Fruit fly (Drosophila melanogaster) whole organism, pupa: Measurements from ENCODE around the gene RnpS1.

Experiments
- CG10348 ChIP-seq: fragments of 200-800 bp; sonication (Bioruptor generic); IDR thresholded peaks from 2 replicates; pipeline ENCODE4 v1.3.6; 2022; ENCODE audit warnings: missing biosample characterization, missing genetic modification characterization
- CG12605 ChIP-seq: fragments of 200-800 bp; sonication (Bioruptor generic); IDR thresholded peaks from 2 replicates; pipeline ENCODE4 v1.3.6; 2022; ENCODE audit warnings: missing biosample characterization, missing genetic modification characterization
- CG13204 ChIP-seq: fragments of 200-800 bp; sonication (Bioruptor generic); optimal IDR thresholded peaks from 2 replicates; lab custom pipeline; 2018; ENCODE audit warnings: missing biosample characterization, mild to moderate bottlenecking, missing genetic modification characterization, moderate library complexity
- CG14655 ChIP-seq: fragments of 200-800 bp; sonication (Bioruptor generic); optimal IDR thresholded peaks from 3 replicates; lab custom pipeline; 2017; ENCODE audit warnings: mild to moderate bottlenecking, missing biosample characterization, missing genetic modification reagents, missing genetic modification characterization
- CG15710 ChIP-seq: fragments of 200-800 bp; sonication (Bioruptor generic); optimal IDR thresholded peaks from 2 replicates; lab custom pipeline; 2018; ENCODE audit warnings: missing biosample characterization, mild to moderate bottlenecking, missing genetic modification characterization, moderate library complexity
- CG17806 ChIP-seq: fragments of 200-800 bp; sonication (Bioruptor generic); optimal IDR thresholded peaks from 2 replicates; lab custom pipeline; 2018; ENCODE audit warnings: missing biosample characterization, mild to moderate bottlenecking, missing genetic modification characterization, moderate library complexity
- CG32121 ChIP-seq: fragments of 200-800 bp; sonication (Bioruptor generic); IDR thresholded peaks from 2 replicates; pipeline ENCODE4 v1.3.6; 2022; ENCODE audit warnings: missing biosample characterization, missing genetic modification characterization
- CG34367 ChIP-seq: fragments of 200-800 bp; sonication (Bioruptor generic); optimal IDR thresholded peaks from 2 replicates; lab custom pipeline; 2018; ENCODE audit warnings: missing biosample characterization, mild to moderate bottlenecking, missing genetic modification characterization
- CG4496 ChIP-seq: fragments of 200-800 bp; sonication (Bioruptor generic); IDR thresholded peaks from 3 replicates; pipeline ENCODE4 v1.3.6; 2022; ENCODE audit warnings: missing biosample characterization, missing genetic modification characterization
- CG8159 ChIP-seq: fragments of 200-800 bp; sonication (Bioruptor generic); optimal IDR thresholded peaks from 3 replicates; lab custom pipeline; 2018; ENCODE audit warnings: missing biosample characterization, mild to moderate bottlenecking, missing genetic modification characterization, moderate library complexity
- CG8301 ChIP-seq: fragments of 200-800 bp; sonication (Bioruptor generic); optimal IDR thresholded peaks from 2 replicates; lab custom pipeline; 2018; ENCODE audit warnings: missing biosample characterization, mild to moderate bottlenecking, missing genetic modification characterization
- CG9948 ChIP-seq: fragments of 200-800 bp; sonication (Bioruptor generic); optimal IDR thresholded peaks from 2 replicates; lab custom pipeline; 2018; ENCODE audit warnings: missing biosample characterization, mild to moderate bottlenecking, missing genetic modification characterization, moderate library complexity
- D1 ChIP-seq: fragments of 200-800 bp; sonication (Bioruptor generic); optimal IDR thresholded peaks from 2 replicates; lab custom pipeline; 2018; ENCODE audit warnings: missing biosample characterization, mild to moderate bottlenecking, missing genetic modification characterization, moderate library complexity
- EcR ChIP-seq: fragments of 200-800 bp; sonication (Bioruptor generic); optimal IDR thresholded peaks from 3 replicates; lab custom pipeline; 2019; ENCODE audit warnings: missing biosample characterization, missing genetic modification characterization, mild to moderate bottlenecking, moderate library complexity, missing genetic modification reagents
- Ets98B ChIP-seq: fragments of 200-800 bp; sonication (Bioruptor generic); IDR thresholded peaks from 2 replicates; pipeline ENCODE4 v1.3.6; 2022; ENCODE audit warnings: missing biosample characterization, missing genetic modification characterization
- Pif1A ChIP-seq: fragments of 200-800 bp; sonication (Bioruptor generic); optimal IDR thresholded peaks from 3 replicates; lab custom pipeline; 2016; ENCODE audit warnings: missing biosample characterization, missing genetic modification characterization
- Pif1B ChIP-seq: fragments of 200-800 bp; sonication (Bioruptor generic); optimal IDR thresholded peaks from 3 replicates; lab custom pipeline; 2016; ENCODE audit warnings: missing biosample characterization, missing genetic modification characterization
- Snoo ChIP-seq: fragments of 200-800 bp; sonication (Bioruptor generic); optimal IDR thresholded peaks from 3 replicates; lab custom pipeline; 2017; ENCODE audit warnings: missing biosample characterization, mild to moderate bottlenecking, missing genetic modification characterization, inconsistent platforms
- fd96Ca ChIP-seq: fragments of 200-800 bp; sonication (Bioruptor generic); IDR thresholded peaks from 3 replicates; pipeline ENCODE4 v1.3.6; 2022; ENCODE audit warnings: missing biosample characterization, missing genetic modification characterization
- gl ChIP-seq: fragments of 200-800 bp; sonication (Bioruptor generic); optimal IDR thresholded peaks from 2 replicates; lab custom pipeline; 2018; ENCODE audit warnings: missing biosample characterization, mild to moderate bottlenecking, missing genetic modification characterization
- rn ChIP-seq: fragments of 200-800 bp; sonication (Bioruptor generic); IDR thresholded peaks from 2 replicates; pipeline ENCODE4 v1.3.6; 2022; ENCODE audit warnings: missing biosample characterization, missing genetic modification characterization

RnpS1 gene

dm6 chr3R:9551659-9552435 lies at the start of gene RnpS1, which contains the start of gene mura:
Gene RnpS1 (plus strand): TSS chr3R:9552034.
Gene mura (minus strand): TSS chr3R:9551806.
- TF ChIP-seq CG8301 = no peak
- TF ChIP-seq CG13204 = no peak
- TF ChIP-seq CG17806 (tag; lab: Kevin White, UChicago) = no peak
- TF ChIP-seq D1 (tag; lab: Kevin White, UChicago) = no peak
- no peak for TF ChIP-seq Pif1B
- no peak for TF ChIP-seq CG10348 (GFP tag; lab: Robert Waterston, UW)
- TF ChIP-seq Pif1A (GFP tag; lab: Kevin White, UChicago) = no peak
- no peak for TF ChIP-seq rn (GFP tag; lab: Robert Waterston, UW)
- TF ChIP-seq CG34367 (tag; lab: Kevin White, UChicago) = no peak
- TF ChIP-seq CG32121 (GFP tag; lab: Robert Waterston, UW) = no peak
- no peak for TF ChIP-seq Ets98B (GFP tag; lab: Robert Waterston, UW)
- TF ChIP-seq CG9948 (tag; lab: Kevin White, UChicago) = no peak
- no peak for TF ChIP-seq CG14655 (GFP tag; lab: Kevin White, UChicago)
- no peak for TF ChIP-seq CG15710 (tag; lab: Kevin White, UChicago)
- TF ChIP-seq gl (tag; lab: Kevin White, UChicago) = no peak
- TF ChIP-seq CG12605 (GFP tag; lab: Robert Waterston, UW) = no peak
- no peak for TF ChIP-seq Snoo (tag; lab: Kevin White, UChicago)

- TF ChIP-seq fd96Ca (GFP tag; lab: Robert Waterston, UW) (no peak), Pif1B (peak; percentile 27), CG34367 (tag; lab: Kevin White, UChicago) (peak; percentile 2), CG12605 (GFP tag; lab: Robert Waterston, UW) (peak; percentile 83), EcR (peak; percentile 65), CG15710 (tag; lab: Kevin White, UChicago) (peak; percentile 2), CG10348 (GFP tag; lab: Robert Waterston, UW) (no peak), Ets98B (GFP tag; lab: Robert Waterston, UW) (peak; percentile 73; the same call in 1 of the 2 replicates), CG4496 (GFP tag; lab: Robert Waterston, UW) (peak; percentile 69), CG32121 (GFP tag; lab: Robert Waterston, UW) (peak; percentile 44)
Measured at dm6 chr3R:9502416-9502763, 49.4 kb upstream of the RnpS1 start, which contains the start of gene RhoL. Gene RhoL (minus strand): TSS chr3R:9502581.

- TF ChIP-seq gl (tag; lab: Kevin White, UChicago) (no peak), Pif1A (GFP tag; lab: Kevin White, UChicago) (no peak), CG17806 (tag; lab: Kevin White, UChicago) (no peak), EcR (peak; percentile 35), fd96Ca (GFP tag; lab: Robert Waterston, UW) (no peak), CG32121 (GFP tag; lab: Robert Waterston, UW) (no peak), CG8159 (tag; lab: Kevin White, UChicago) (no peak), D1 (tag; lab: Kevin White, UChicago) (no peak), CG4496 (GFP tag; lab: Robert Waterston, UW) (0 out of 3 replicates have a peak, but pooled peaks have one; percentile 8), CG15710 (tag; lab: Kevin White, UChicago) (no peak)
Measured at dm6 chr3R:9503329-9504088, 48.3 kb upstream of the RnpS1 start.

dm6 chr3R:9504355-9504754 lies 47.5 kb upstream of the RnpS1 start, which contains the start of gene CG8149:
Gene CG8149 (plus strand): TSS chr3R:9504656.
- TF ChIP-seq CG9948 (tag; lab: Kevin White, UChicago) (no peak), CG15710 (tag; lab: Kevin White, UChicago) (no peak), gl (tag; lab: Kevin White, UChicago) (no peak), CG13204 (no peak), CG12605 (GFP tag; lab: Robert Waterston, UW) (no peak), EcR (no peak), Pif1B (no peak), D1 (tag; lab: Kevin White, UChicago) (no peak), CG4496 (GFP tag; lab: Robert Waterston, UW) (no peak), Pif1A (GFP tag; lab: Kevin White, UChicago) (no peak)
- TF ChIP-seq, all 21 proteins: peak for 0

- TF ChIP-seq Pif1A (GFP tag; lab: Kevin White, UChicago) = no peak
- TF ChIP-seq EcR = no peak
- no peak for TF ChIP-seq gl (tag; lab: Kevin White, UChicago)
- no peak for TF ChIP-seq CG17806 (tag; lab: Kevin White, UChicago)
- TF ChIP-seq CG34367 (tag; lab: Kevin White, UChicago) = no peak
- no peak for TF ChIP-seq D1 (tag; lab: Kevin White, UChicago)
- no peak for TF ChIP-seq CG9948 (tag; lab: Kevin White, UChicago)
- TF ChIP-seq CG13204 = no peak
- no peak for TF ChIP-seq CG10348 (GFP tag; lab: Robert Waterston, UW)
- no peak for TF ChIP-seq CG14655 (GFP tag; lab: Kevin White, UChicago)
- no peak for TF ChIP-seq Ets98B (GFP tag; lab: Robert Waterston, UW)
- no peak for TF ChIP-seq CG4496 (GFP tag; lab: Robert Waterston, UW)
- TF ChIP-seq CG15710 (tag; lab: Kevin White, UChicago) = no peak
- TF ChIP-seq Pif1B = no peak
- TF ChIP-seq rn (GFP tag; lab: Robert Waterston, UW) = no peak
- no peak for TF ChIP-seq CG32121 (GFP tag; lab: Robert Waterston, UW)
Measured at dm6 chr3R:9510070-9510518, 41.7 kb upstream of the RnpS1 start, which contains the start of gene rump. Gene rump (minus strand): TSS chr3R:9510324.
